Worm (Caenorhabditis elegans) whole organism, L4 larva: Measurements from ENCODE around the gene dpy-28.
A peak's percentile ranks its signal among the peaks of the same experiment; 100 is the strongest.

ENCODE experiments used
- D1046.2 ChIP-seq: fragments of 200-800 bp; sonication (Bioruptor generic); IDR thresholded peaks from 2 replicates; pipeline ENCODE4 v1.3.6; 2022; ENCODE audit warnings: missing genetic modification characterization, missing compliant biosample characterization
- F49E8.2 ChIP-seq: sonication (generic microtip); optimal IDR thresholded peaks from 2 replicates; lab custom pipeline; 2016; ENCODE audit warnings: missing compliant biosample characterization, mild to moderate bottlenecking, missing genetic modification characterization, borderline replicate concordance
- Y75B8A.6 ChIP-seq: fragments of 200-800 bp; sonication (Bioruptor generic); IDR thresholded peaks from 2 replicates; pipeline ENCODE4 v1.3.6; 2022; ENCODE audit warnings: missing genetic modification reagents, missing genetic modification characterization, missing compliant biosample characterization
- ZK337.2 ChIP-seq: fragments of 200-800 bp; sonication (Bioruptor generic); IDR thresholded peaks from 2 replicates; pipeline ENCODE4 v1.3.6; 2022; ENCODE audit warnings: missing genetic modification reagents, missing genetic modification characterization, missing compliant biosample characterization
- aly-2 ChIP-seq: sonication (generic microtip); optimal IDR thresholded peaks from 2 replicates; lab custom pipeline; 2018; ENCODE audit warnings: missing biosample characterization, missing genetic modification characterization
- ama-1 ChIP-seq: fragments of 150-350 bp; optimal IDR thresholded peaks from 2 replicates; lab custom pipeline; 2014; ENCODE audit warnings: inconsistent platforms, mixed read lengths
- attf-4 ChIP-seq: sonication (generic microtip); optimal IDR thresholded peaks from 3 replicates; lab custom pipeline; 2017; ENCODE audit warnings: missing biosample characterization, missing genetic modification characterization
- ceh-20 ChIP-seq: fragments of 200-800 bp; sonication (Bioruptor generic); IDR thresholded peaks from 2 replicates; pipeline ENCODE4 v1.3.6; 2022; ENCODE audit warnings: missing genetic modification reagents, missing genetic modification characterization, missing compliant biosample characterization
- ceh-44 ChIP-seq: fragments of 200-800 bp; sonication (Bioruptor generic); IDR thresholded peaks from 2 replicates; pipeline ENCODE4 v1.3.6; 2022; ENCODE audit warnings: missing genetic modification reagents, missing genetic modification characterization, missing compliant biosample characterization
- ceh-62 ChIP-seq: sonication (generic microtip); optimal IDR thresholded peaks from 2 replicates; lab custom pipeline; 2017; ENCODE audit warnings: missing biosample characterization, missing genetic modification characterization
- ceh-82 ChIP-seq: sonication (generic microtip); optimal IDR thresholded peaks from 2 replicates; lab custom pipeline; 2017; ENCODE audit warnings: missing biosample characterization, missing genetic modification characterization
- ces-1 ChIP-seq: fragments of 150-350 bp; sonication (generic microtip); optimal IDR thresholded peaks from 4 replicates; lab custom pipeline; 2014; ENCODE audit warnings: missing biosample characterization, missing genetic modification reagents, missing genetic modification characterization
- daf-19 ChIP-seq: fragments of 200-800 bp; sonication (Bioruptor generic); conservative IDR thresholded peaks from 2 replicates; pipeline ENCODE4 v1.3.6; 2022; ENCODE audit warnings: missing genetic modification characterization, missing compliant biosample characterization
- dmd-8 ChIP-seq: fragments of 200-800 bp; sonication (Bioruptor generic); IDR thresholded peaks from 2 replicates; pipeline ENCODE4 v1.3.6; 2022; ENCODE audit warnings: missing genetic modification characterization, missing compliant biosample characterization
- dmd-9 ChIP-seq: fragments of 200-800 bp; sonication (Bioruptor generic); IDR thresholded peaks from 2 replicates; pipeline ENCODE4 v1.3.6; 2022; ENCODE audit warnings: missing genetic modification reagents, missing genetic modification characterization, missing compliant biosample characterization
- dpl-1 ChIP-seq: fragments of 150-350 bp; optimal IDR thresholded peaks from 2 replicates; lab custom pipeline; 2014; ENCODE audit warnings: missing biosample characterization, missing genetic modification reagents, missing genetic modification characterization
- duxl-1 ChIP-seq: sonication (generic microtip); optimal IDR thresholded peaks from 2 replicates; lab custom pipeline; 2016; ENCODE audit warnings: mild to moderate bottlenecking, missing genetic modification characterization, moderate library complexity, missing compliant biosample characterization; ENCODE audit not compliant: poor library complexity
- dve-1 ChIP-seq: sonication (generic microtip); optimal IDR thresholded peaks from 2 replicates; lab custom pipeline; 2017; ENCODE audit warnings: antibody characterized with exemption, mild to moderate bottlenecking, missing genetic modification characterization, missing compliant biosample characterization; ENCODE audit not compliant: insufficient read depth
- egl-43 ChIP-seq: fragments of 200-800 bp; sonication (Bioruptor generic); IDR thresholded peaks from 2 replicates; pipeline ENCODE4 v1.3.6; 2022; ENCODE audit warnings: missing genetic modification reagents, missing genetic modification characterization, missing compliant biosample characterization
- fkh-10 ChIP-seq: fragments of 150-350 bp; optimal IDR thresholded peaks from 2 replicates; lab custom pipeline; 2014; ENCODE audit warnings: missing biosample characterization, missing genetic modification reagents, missing genetic modification characterization
- fos-1 ChIP-seq: fragments of 150-350 bp; optimal IDR thresholded peaks from 2 replicates; lab custom pipeline; 2014; ENCODE audit warnings: missing biosample characterization, missing genetic modification characterization
- gei-8 ChIP-seq: fragments of 200-800 bp; sonication (Bioruptor generic); optimal IDR thresholded peaks from 2 replicates; lab custom pipeline; 2018; ENCODE audit warnings: mild to moderate bottlenecking, missing genetic modification characterization, missing compliant biosample characterization
- hif-1 ChIP-seq, 2 experiments: sonication (generic microtip); optimal IDR thresholded peaks; 2 replicates each; lab custom pipeline; 2016 to 2017; ENCODE audit warnings: missing compliant biosample characterization in 2 of 2, missing genetic modification characterization in 2 of 2, missing genetic modification reagents in 2 of 2, missing genotype in 2 of 2, mild to moderate bottlenecking in 1 of 2
- hlh-11 ChIP-seq: fragments of 200-800 bp; sonication (Bioruptor generic); optimal IDR thresholded peaks from 2 replicates; lab custom pipeline; 2018; ENCODE audit warnings: mild to moderate bottlenecking, missing genetic modification characterization, missing compliant biosample characterization
- jun-1 ChIP-seq: fragments of 150-350 bp; optimal IDR thresholded peaks from 2 replicates; lab custom pipeline; 2014; ENCODE audit warnings: missing biosample characterization, missing genetic modification reagents, missing genetic modification characterization
- lin-38 ChIP-seq: fragments of 200-800 bp; sonication (Bioruptor generic); IDR thresholded peaks from 2 replicates; pipeline ENCODE4 v1.3.6; 2022; ENCODE audit warnings: missing genetic modification reagents, missing genetic modification characterization, missing compliant biosample characterization
- lsy-2 ChIP-seq, 2 experiments: fragments of 150-350 bp in 1 of 2; sonication (generic microtip) in 1 of 2; optimal IDR thresholded peaks; 2 replicates each; lab custom pipeline; 2014 to 2017; ENCODE audit warnings: missing biosample characterization in 2 of 2, missing genetic modification characterization in 2 of 2
- madf-5 ChIP-seq, 2 experiments: fragments of 200-800 bp; sonication (Bioruptor generic); IDR thresholded peaks; 2 replicates each; pipeline ENCODE4 v1.3.6; 2022; ENCODE audit warnings: missing compliant biosample characterization in 2 of 2, missing genetic modification characterization in 2 of 2
- madf-9 ChIP-seq: fragments of 200-800 bp; sonication (Bioruptor generic); conservative IDR thresholded peaks from 2 replicates; pipeline ENCODE4 v1.3.6; 2022; ENCODE audit warnings: missing genetic modification reagents, missing genetic modification characterization, missing compliant biosample characterization
- mdl-1 ChIP-seq, 2 experiments: fragments of 150-350 bp in 1 of 2; sonication (generic microtip) in 1 of 2; optimal IDR thresholded peaks; 2 replicates each; lab custom pipeline; 2014 to 2017; ENCODE audit warnings: missing biosample characterization in 2 of 2, missing genetic modification characterization in 2 of 2
- mep-1 ChIP-seq: fragments of 150-350 bp; sonication (generic microtip); optimal IDR thresholded peaks from 3 replicates; lab custom pipeline; 2014; ENCODE audit warnings: missing biosample characterization, missing genetic modification characterization
- mes-2 ChIP-seq: sonication (generic microtip); optimal IDR thresholded peaks from 2 replicates; lab custom pipeline; 2016; ENCODE audit warnings: missing genotype, mild to moderate bottlenecking, missing genetic modification characterization, missing compliant biosample characterization; ENCODE audit not compliant: poor library complexity, severe bottlenecking
- mxl-3 ChIP-seq: fragments of 200-800 bp; sonication (Bioruptor generic); optimal IDR thresholded peaks from 2 replicates; lab custom pipeline; 2018; ENCODE audit warnings: mild to moderate bottlenecking, missing genetic modification characterization, missing compliant biosample characterization
- nhr-10 ChIP-seq: fragments of 150-350 bp; optimal IDR thresholded peaks from 2 replicates; lab custom pipeline; 2014; ENCODE audit warnings: missing biosample characterization, missing genetic modification characterization
- nhr-102 ChIP-seq: sonication (generic microtip); optimal IDR thresholded peaks from 2 replicates; lab custom pipeline; 2016; ENCODE audit warnings: mild to moderate bottlenecking, missing genetic modification characterization, moderate library complexity, missing compliant biosample characterization
- nhr-42 ChIP-seq: fragments of 200-800 bp; sonication (Bioruptor generic); IDR thresholded peaks from 2 replicates; pipeline ENCODE4 v1.3.6; 2022; ENCODE audit warnings: missing genetic modification characterization, missing compliant biosample characterization
- nhr-6 ChIP-seq: fragments of 150-350 bp; optimal IDR thresholded peaks from 2 replicates; lab custom pipeline; 2014; ENCODE audit warnings: missing biosample characterization, missing genetic modification characterization
- php-3 ChIP-seq: fragments of 200-800 bp; sonication (Bioruptor generic); IDR thresholded peaks from 2 replicates; pipeline ENCODE4 v1.3.6; 2022; ENCODE audit warnings: missing genetic modification reagents, missing genetic modification characterization, missing compliant biosample characterization
- pqm-1 ChIP-seq: sonication (generic microtip); optimal IDR thresholded peaks from 2 replicates; lab custom pipeline; 2017; ENCODE audit warnings: missing biosample characterization, missing genetic modification characterization
- saeg-2 ChIP-seq: fragments of 200-800 bp; sonication (Bioruptor generic); IDR thresholded peaks from 2 replicates; pipeline ENCODE4 v1.3.6; 2022; ENCODE audit warnings: missing genetic modification reagents, missing genetic modification characterization, missing compliant biosample characterization
- set-16 ChIP-seq: fragments of 200-800 bp; sonication (Bioruptor generic); IDR thresholded peaks from 2 replicates; pipeline ENCODE4 v1.3.6; 2022; ENCODE audit warnings: missing genetic modification reagents, missing genetic modification characterization, missing compliant biosample characterization
- spr-3 ChIP-seq: fragments of 200-800 bp; sonication (Bioruptor generic); optimal IDR thresholded peaks from 2 replicates; lab custom pipeline; 2018; ENCODE audit warnings: mild to moderate bottlenecking, missing genetic modification characterization, missing compliant biosample characterization
- tag-97 ChIP-seq: fragments of 200-800 bp; sonication (Bioruptor generic); IDR thresholded peaks from 2 replicates; pipeline ENCODE4 v1.3.6; 2022; ENCODE audit warnings: missing genetic modification characterization, missing compliant biosample characterization
- tra-1 ChIP-seq: fragments of 200-800 bp; sonication (Bioruptor generic); IDR thresholded peaks from 2 replicates; pipeline ENCODE4 v1.3.6; 2022; ENCODE audit warnings: missing genetic modification reagents, missing genetic modification characterization, missing compliant biosample characterization
- unc-130 ChIP-seq: sonication (generic microtip); optimal IDR thresholded peaks from 2 replicates; lab custom pipeline; 2016; ENCODE audit warnings: missing genetic modification reagents, missing genetic modification characterization, missing compliant biosample characterization
- unc-62 ChIP-seq, 3 experiments: fragments of 150-350 bp in 1 of 3; sonication (generic microtip); optimal IDR thresholded peaks in 2 of 3; peaks in 1 of 3; 1 replicate in 1 of 3; 2 replicates in 2 of 3; lab custom pipeline; 2014 to 2017; ENCODE audit warnings: missing biosample characterization in 3 of 3, missing genetic modification characterization in 3 of 3, missing genetic modification reagents in 3 of 3, missing genotype in 1 of 3
- zfp-2 ChIP-seq: sonication (generic microtip); optimal IDR thresholded peaks from 2 replicates; lab custom pipeline; 2016; ENCODE audit warnings: mild to moderate bottlenecking, missing genetic modification characterization, missing compliant biosample characterization
- zip-11 ChIP-seq: fragments of 200-800 bp; sonication (Bioruptor generic); IDR thresholded peaks from 2 replicates; pipeline ENCODE4 v1.3.6; 2022; ENCODE audit warnings: missing genetic modification characterization, missing compliant biosample characterization
- zip-2 ChIP-seq: fragments of 150-350 bp; optimal IDR thresholded peaks from 2 replicates; lab custom pipeline; 2014; ENCODE audit warnings: missing biosample characterization, missing genetic modification characterization
- ztf-7 ChIP-seq: fragments of 150-350 bp; optimal IDR thresholded peaks from 2 replicates; lab custom pipeline; 2014; ENCODE audit warnings: missing biosample characterization, missing genetic modification characterization

Gene dpy-28

DNA sequence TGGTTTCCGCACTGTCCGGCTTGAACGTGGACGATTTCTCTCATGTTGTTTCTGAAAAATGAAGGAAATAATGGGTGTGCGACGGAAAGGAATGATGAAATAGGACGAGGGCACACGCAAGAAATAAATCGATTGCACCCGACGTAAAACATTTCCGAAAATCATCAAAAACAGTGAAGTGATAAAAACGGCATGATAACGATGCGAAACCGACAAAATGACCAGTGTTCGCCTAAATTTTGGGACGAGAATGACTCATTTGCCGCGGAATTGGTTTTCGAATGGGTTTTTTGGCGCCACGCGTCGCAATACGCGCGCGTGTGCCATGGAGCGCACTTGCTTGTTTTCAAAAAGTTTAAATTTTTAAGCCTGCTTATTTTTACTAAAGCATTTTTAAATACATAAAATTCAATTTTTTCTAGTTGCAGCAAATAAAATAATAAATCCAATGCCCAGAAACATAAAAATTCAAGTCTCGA lies 20.5 kb upstream of the dpy-28 start, which contains the start of the genes tbb-1 and rib-2 (continued):
- no peak for TF ChIP-seq aly-2 (tag; lab: Kevin White, UChicago)
- TF ChIP-seq madf-9: peak; percentile 83; the same call in 1 of the 2 replicates
- peak; percentile 68 for TF ChIP-seq nhr-10
- peak; percentile 96 for TF ChIP-seq dve-1
- no peak for TF ChIP-seq spr-3 (GFP tag; lab: Kevin White, UChicago)
- no peak for TF ChIP-seq duxl-1
- peak; percentile 85 for TF ChIP-seq tra-1 (GFP tag; lab: Robert Waterston, UW)
- no peak for TF ChIP-seq daf-19
- TF ChIP-seq fkh-10: no peak
- TF ChIP-seq unc-130 (GFP tag; lab: Kevin White, UChicago): peak; percentile 95
- TF ChIP-seq unc-62 (GFP tag; optimal IDR thresholded peaks at IDR 0.05 in 1 of 2; lab: Kevin White, UChicago): peak in 1 of 2 experiments; percentile 20
- no peak for TF ChIP-seq unc-62 (tag; optimal IDR thresholded peaks at IDR 0.05; lab: Kevin White, UChicago)
- peak; percentile 13 for TF ChIP-seq zfp-2 (tag; lab: Kevin White, UChicago)
- TF ChIP-seq madf-5 (GFP tag; IDR thresholded peaks at IDR 0.05; lab: Robert Waterston, UW): no peak
- 0 out of 2 replicates have a peak, but pooled peaks have one; percentile 32 for TF ChIP-seq dmd-9 (GFP tag; lab: Robert Waterston, UW)
- peak; percentile 99 for TF ChIP-seq php-3 (GFP tag; lab: Robert Waterston, UW)
- no peak for TF ChIP-seq ces-1 (GFP tag; lab: Kevin White, UChicago)
- peak; percentile 82 for TF ChIP-seq mes-2
- peak; percentile 91 for TF ChIP-seq dpl-1 (GFP tag; lab: Kevin White, UChicago)
- no peak for TF ChIP-seq gei-8
- TF ChIP-seq ama-1: no peak
- peak; percentile 96 for TF ChIP-seq hlh-11 (tag; lab: Kevin White, UChicago)
- no peak for TF ChIP-seq zip-11 (GFP tag; lab: Robert Waterston, UW)
- TF ChIP-seq ceh-44: 0 out of 2 replicates have a peak, but pooled peaks have one; percentile 27
- TF ChIP-seq tag-97 (GFP tag; lab: Robert Waterston, UW): no peak
- peak; percentile 29 to 88 for TF ChIP-seq mdl-1 (tag; optimal IDR thresholded peaks at IDR 0.05; lab: Kevin White, UChicago)
- no peak for TF ChIP-seq saeg-2
- TF ChIP-seq ceh-82: no peak
- no peak for TF ChIP-seq zip-2 (tag; lab: Kevin White, UChicago)
- TF ChIP-seq nhr-6 (tag; lab: Kevin White, UChicago): peak; percentile 78
- TF ChIP-seq egl-43 (GFP tag; lab: Robert Waterston, UW): no peak
- 0 out of 2 replicates have a peak, but pooled peaks have one; percentile 45 for TF ChIP-seq D1046.2 (GFP tag; lab: Robert Waterston, UW)
- peak; percentile 86 for TF ChIP-seq mep-1
- TF ChIP-seq lsy-2 (tag; optimal IDR thresholded peaks at IDR 0.05; lab: Kevin White, UChicago): peak in 1 of 2 experiments; percentile 87
- TF ChIP-seq pqm-1 (tag; lab: Kevin White, UChicago): peak; percentile 86
- TF ChIP-seq fos-1 (tag; lab: Kevin White, UChicago): peak; percentile 38
- no peak for TF ChIP-seq attf-4 (tag; lab: Kevin White, UChicago)
- no peak for TF ChIP-seq dmd-8 (GFP tag; lab: Robert Waterston, UW)
- peak; percentile 89 for TF ChIP-seq F49E8.2 (tag; lab: Kevin White, UChicago)
- TF ChIP-seq nhr-102: peak; percentile 76
- TF ChIP-seq ztf-7 (tag; lab: Kevin White, UChicago): no peak
- TF ChIP-seq set-16: no peak; the same call in 1 of the 2 replicates
- no peak for TF ChIP-seq Y75B8A.6 (GFP tag; lab: Robert Waterston, UW)
- TF ChIP-seq ZK337.2 (GFP tag; lab: Robert Waterston, UW): no peak
- TF ChIP-seq jun-1: peak; percentile 39
- peak; percentile 90 for TF ChIP-seq mxl-3 (GFP tag; lab: Kevin White, UChicago)
- peak; percentile 99 for TF ChIP-seq lin-38 (GFP tag; lab: Robert Waterston, UW)
- TF ChIP-seq ceh-62 (tag; lab: Kevin White, UChicago): no peak
- TF ChIP-seq hif-1 (tag; optimal IDR thresholded peaks at IDR 0.05; lab: Kevin White, UChicago): peak in 1 of 2 experiments; percentile 71
- TF ChIP-seq ceh-20: 0 out of 2 replicates have a peak, but pooled peaks have one; percentile 18
- TF ChIP-seq nhr-42 (GFP tag; lab: Robert Waterston, UW): 0 out of 2 replicates have a peak, but pooled peaks have one; percentile 53
